Fruit fly (Drosophila melanogaster) whole organism, adult: Measurements from ENCODE around the gene CG13373.
A peak's percentile ranks its signal among the peaks of the same experiment; 100 is the strongest.

Experiments used
- CG11617 ChIP-seq: fragments of 200-800 bp; sonication (Bioruptor generic); optimal IDR thresholded peaks from 2 replicates; lab custom pipeline; 2017; ENCODE audit warnings: mild to moderate bottlenecking, missing biosample characterization, missing genetic modification reagents, missing genetic modification characterization
- CG12768 ChIP-seq: fragments of 200-800 bp; sonication (Bioruptor generic); optimal IDR thresholded peaks from 2 replicates; lab custom pipeline; 2017; ENCODE audit warnings: missing biosample characterization, missing genetic modification characterization, mild to moderate bottlenecking, moderate library complexity, missing genetic modification reagents
- CG14711 ChIP-seq: fragments of 200-800 bp; sonication (Bioruptor generic); optimal IDR thresholded peaks from 2 replicates; lab custom pipeline; 2018; ENCODE audit warnings: missing biosample characterization, mild to moderate bottlenecking, missing genetic modification characterization, moderate library complexity
- CG1620 ChIP-seq: fragments of 200-800 bp; sonication (Bioruptor generic); optimal IDR thresholded peaks from 2 replicates; lab custom pipeline; 2016; ENCODE audit warnings: missing biosample characterization, missing genetic modification characterization
- CG33017 ChIP-seq: fragments of 200-800 bp; sonication (Bioruptor generic); optimal IDR thresholded peaks from 2 replicates; lab custom pipeline; 2018; ENCODE audit warnings: missing biosample characterization, mild to moderate bottlenecking, missing genetic modification characterization, moderate library complexity
- CG5204 ChIP-seq: fragments of 200-800 bp; sonication (Bioruptor generic); optimal IDR thresholded peaks from 2 replicates; lab custom pipeline; 2016; ENCODE audit warnings: missing biosample characterization, missing genetic modification characterization
- CG7045 ChIP-seq: fragments of 200-800 bp; sonication (Bioruptor generic); optimal IDR thresholded peaks from 2 replicates; lab custom pipeline; 2017; ENCODE audit warnings: missing biosample characterization, mild to moderate bottlenecking, missing genetic modification characterization
- CG7101 ChIP-seq: fragments of 200-800 bp; sonication (Bioruptor generic); optimal IDR thresholded peaks from 2 replicates; lab custom pipeline; 2018; ENCODE audit warnings: missing biosample characterization, mild to moderate bottlenecking, missing genetic modification characterization, moderate library complexity
- Clk ChIP-seq: fragments of 200-800 bp; sonication (Bioruptor generic); optimal IDR thresholded peaks from 2 replicates; lab custom pipeline; 2017; ENCODE audit warnings: missing biosample characterization, missing genetic modification characterization
- Crg-1 ChIP-seq: fragments of 200-800 bp; sonication (Bioruptor generic); optimal IDR thresholded peaks from 2 replicates; lab custom pipeline; 2016; ENCODE audit warnings: missing biosample characterization, missing genetic modification characterization
- Hr96 ChIP-seq: fragments of 200-800 bp; sonication (Bioruptor generic); optimal IDR thresholded peaks from 2 replicates; lab custom pipeline; 2016; ENCODE audit warnings: missing biosample characterization, missing genetic modification characterization
- Mnt ChIP-seq: fragments of 200-800 bp; sonication (Bioruptor generic); optimal IDR thresholded peaks from 2 replicates; lab custom pipeline; 2016; ENCODE audit warnings: missing biosample characterization, mild to moderate bottlenecking, missing genetic modification characterization
- bab1 ChIP-seq: fragments of 200-800 bp; sonication (Bioruptor generic); optimal IDR thresholded peaks from 3 replicates; lab custom pipeline; 2019; ENCODE audit warnings: missing biosample characterization, mild to moderate bottlenecking, missing genetic modification characterization, moderate library complexity
- cic ChIP-seq: fragments of 200-800 bp; sonication (Bioruptor generic); optimal IDR thresholded peaks from 2 replicates; lab custom pipeline; 2017; ENCODE audit warnings: missing biosample characterization, mild to moderate bottlenecking, missing genetic modification characterization, moderate library complexity
- cnc ChIP-seq, 2 experiments: fragments of >200 bp; optimal IDR thresholded peaks; 2 replicates each; lab custom pipeline; 2017
- kay ChIP-seq: fragments of 200-800 bp; sonication (Bioruptor generic); peaks from one replicate; lab custom pipeline; 2016; ENCODE audit warnings: missing biosample characterization, missing genetic modification characterization, borderline replicate concordance
- ovo ChIP-seq: fragments of 200-800 bp; sonication (Bioruptor generic); optimal IDR thresholded peaks from 2 replicates; lab custom pipeline; 2016; ENCODE audit warnings: missing biosample characterization, missing genetic modification characterization
- pad ChIP-seq: fragments of 200-800 bp; sonication (Bioruptor generic); optimal IDR thresholded peaks from 3 replicates; lab custom pipeline; 2017; ENCODE audit warnings: missing biosample characterization, missing genetic modification characterization, mild to moderate bottlenecking, moderate library complexity, missing genetic modification reagents
- tj ChIP-seq: fragments of 200-800 bp; sonication (Bioruptor generic); optimal IDR thresholded peaks from 3 replicates; lab custom pipeline; 2017; ENCODE audit warnings: missing biosample characterization, mild to moderate bottlenecking, missing genetic modification characterization, moderate library complexity
- toe ChIP-seq: fragments of 200-800 bp; sonication (Bioruptor generic); optimal IDR thresholded peaks from 2 replicates; lab custom pipeline; 2016; ENCODE audit warnings: missing biosample characterization, missing genetic modification characterization

The CG13373 gene

dm6 chrX:521683-522082 lies 44.9 kb downstream of the CG13373 start:
- TF ChIP-seq kay (GFP tag; lab: Kevin White, UChicago) (no peak), Mnt (no peak), CG14711 (tag; lab: Kevin White, UChicago) (no peak), CG12768 (GFP tag; lab: Kevin White, UChicago) (no peak), Clk (GFP tag; lab: Kevin White, UChicago) (no peak), bab1 (GFP tag; lab: Kevin White, UChicago) (no peak), CG5204 (GFP tag; lab: Kevin White, UChicago) (no peak), CG1620 (GFP tag; lab: Kevin White, UChicago) (no peak), Crg-1 (GFP tag; lab: Kevin White, UChicago) (no peak), CG11617 (GFP tag; lab: Kevin White, UChicago) (no peak), CG7045 (GFP tag; lab: Kevin White, UChicago) (no peak), tj (GFP tag; lab: Kevin White, UChicago) (no peak), CG33017 (no peak), ovo (GFP tag; lab: Kevin White, UChicago) (no peak), CG7101 (no peak), toe (no peak), cic (GFP tag; lab: Kevin White, UChicago) (no peak), cnc (optimal IDR thresholded peaks at IDR 0.05; lab: Kevin White, UChicago) (no peak), pad (GFP tag; lab: Kevin White, UChicago) (no peak)

dm6 chrX:522357-523043 lies 45.7 kb downstream of the CG13373 start:
- TF ChIP-seq bab1 (GFP tag; lab: Kevin White, UChicago) (peak; percentile 81), CG1620 (GFP tag; lab: Kevin White, UChicago) (peak; percentile 93), tj (GFP tag; lab: Kevin White, UChicago) (peak; percentile 69), toe (peak; percentile 83), CG11617 (GFP tag; lab: Kevin White, UChicago) (peak; percentile 74), CG33017 (peak; percentile 83), Crg-1 (GFP tag; lab: Kevin White, UChicago) (peak; percentile 61), CG12768 (GFP tag; lab: Kevin White, UChicago) (peak; percentile 81), CG7045 (GFP tag; lab: Kevin White, UChicago) (peak; percentile 79), Mnt (peak; percentile 90), CG5204 (GFP tag; lab: Kevin White, UChicago) (peak; percentile 90), cnc (optimal IDR thresholded peaks at IDR 0.05; lab: Kevin White, UChicago) (no peak), cic (GFP tag; lab: Kevin White, UChicago) (peak; percentile 76), Clk (GFP tag; lab: Kevin White, UChicago) (peak; percentile 48), ovo (GFP tag; lab: Kevin White, UChicago) (peak; percentile 83), kay (GFP tag; lab: Kevin White, UChicago) (peak; percentile 88), CG14711 (tag; lab: Kevin White, UChicago) (peak; percentile 84), CG7101 (peak; percentile 92), Hr96 (peak; percentile 95), pad (GFP tag; lab: Kevin White, UChicago) (peak; percentile 78)

dm6 chrX:523179-523851 lies 46.5 kb downstream of the CG13373 start, which contains the start of gene elav:
TSS of gene elav (minus strand) at chrX:523226.
- TF ChIP-seq cnc (optimal IDR thresholded peaks at IDR 0.05; lab: Kevin White, UChicago) (no peak), Clk (GFP tag; lab: Kevin White, UChicago) (peak; percentile 83), pad (GFP tag; lab: Kevin White, UChicago) (peak; percentile 92), kay (GFP tag; lab: Kevin White, UChicago) (peak; percentile 56), CG11617 (GFP tag; lab: Kevin White, UChicago) (peak; percentile 98), ovo (GFP tag; lab: Kevin White, UChicago) (peak; percentile 96), CG7045 (GFP tag; lab: Kevin White, UChicago) (peak; percentile 96), CG33017 (peak; percentile 95), CG12768 (GFP tag; lab: Kevin White, UChicago) (peak; percentile 97), CG14711 (tag; lab: Kevin White, UChicago) (peak; percentile 94), Mnt (peak; percentile 95), Hr96 (peak; percentile 99), CG7101 (peak; percentile 98), tj (GFP tag; lab: Kevin White, UChicago) (peak; percentile 93), bab1 (GFP tag; lab: Kevin White, UChicago) (peak; percentile 99), CG1620 (GFP tag; lab: Kevin White, UChicago) (peak; percentile 98), cic (GFP tag; lab: Kevin White, UChicago) (peak; percentile 78), Crg-1 (GFP tag; lab: Kevin White, UChicago) (peak; percentile 97), toe (peak; percentile 94), CG5204 (GFP tag; lab: Kevin White, UChicago) (peak; percentile 96)

- no peak for TF ChIP-seq Clk (GFP tag; lab: Kevin White, UChicago)
- TF ChIP-seq cic (GFP tag; lab: Kevin White, UChicago): no peak
- TF ChIP-seq CG14711 (tag; lab: Kevin White, UChicago): no peak
- no peak for TF ChIP-seq cnc (optimal IDR thresholded peaks at IDR 0.05; lab: Kevin White, UChicago)
- no peak for TF ChIP-seq toe
- no peak for TF ChIP-seq bab1 (GFP tag; lab: Kevin White, UChicago)
- no peak for TF ChIP-seq CG5204 (GFP tag; lab: Kevin White, UChicago)
- TF ChIP-seq CG11617 (GFP tag; lab: Kevin White, UChicago): no peak
- TF ChIP-seq Crg-1 (GFP tag; lab: Kevin White, UChicago): no peak
- no peak for TF ChIP-seq tj (GFP tag; lab: Kevin White, UChicago)
- no peak for TF ChIP-seq kay (GFP tag; lab: Kevin White, UChicago)
- no peak for TF ChIP-seq ovo (GFP tag; lab: Kevin White, UChicago)
- no peak for TF ChIP-seq CG7101
- no peak for TF ChIP-seq CG7045 (GFP tag; lab: Kevin White, UChicago)
- TF ChIP-seq CG12768 (GFP tag; lab: Kevin White, UChicago): no peak
- no peak for TF ChIP-seq Hr96
- no peak for TF ChIP-seq pad (GFP tag; lab: Kevin White, UChicago)
- TF ChIP-seq CG33017: no peak
Observed at dm6 chrX:524331-524730, 47.5 kb downstream of the CG13373 start.
